Worm (Caenorhabditis elegans) whole organism, L4/young adult: ENCODE data around the gene W04H10.2.
"Not testable (repeated sequence)": the region's sequence is repeated elsewhere in the genome, so short reads cannot be mapped to it uniquely, and the experiment has no call there.

Experiments used
- W03F9.2 ChIP-seq: fragments of 150-350 bp; optimal IDR thresholded peaks from 2 replicates; lab custom pipeline; 2014; ENCODE audit warnings: missing biosample characterization, missing genetic modification characterization
- dao-5 ChIP-seq: sonication (generic microtip); optimal IDR thresholded peaks from 2 replicates; lab custom pipeline; 2016; ENCODE audit warnings: missing genotype, missing genetic modification characterization, moderate library complexity, missing compliant biosample characterization
- him-1 ChIP-seq: sonication (generic microtip); optimal IDR thresholded peaks from 2 replicates; lab custom pipeline; 2016; ENCODE audit warnings: missing genotype, missing genetic modification reagents, missing genetic modification characterization, missing compliant biosample characterization

W04H10.2 gene

ce11 chrII:596702-597101 lies 8.7 kb upstream of the W04H10.2 start:
- TF ChIP-seq dao-5 (tag; lab: Kevin White, UChicago) (no peak), him-1 (tag; lab: Kevin White, UChicago) (no peak), W03F9.2 (no peak)

ce11 chrII:601305-601704 lies 4.1 kb upstream of the W04H10.2 start:
- no peak for TF ChIP-seq W03F9.2
- TF ChIP-seq him-1 (tag; lab: Kevin White, UChicago): no peak
- TF ChIP-seq dao-5 (tag; lab: Kevin White, UChicago): no peak

ce11 chrII:602020-602419 lies 3.3 kb upstream of the W04H10.2 start, which contains the start of gene nhl-3:
TSS of gene nhl-3 (minus strand) at chrII:602120.
- no peak for TF ChIP-seq W03F9.2

- TF ChIP-seq him-1 (tag; lab: Kevin White, UChicago) (no peak), W03F9.2 (no peak)
Measured at ce11 chrII:602969-603368, 2.4 kb upstream of the W04H10.2 start.

- TF ChIP-seq dao-5 (tag; lab: Kevin White, UChicago): no peak
- TF ChIP-seq W03F9.2: no peak
- no peak for TF ChIP-seq him-1 (tag; lab: Kevin White, UChicago)
Measured at ce11 chrII:606033-606432, 666 bp downstream of the W04H10.2 start, which contains the start of gene W04H10.5. TSS of gene W04H10.5 (plus strand) at chrII:606333.

- TF ChIP-seq him-1 (tag; lab: Kevin White, UChicago) (no peak), W03F9.2 (no peak), dao-5 (tag; lab: Kevin White, UChicago) (no peak)
Measured at ce11 chrII:608341-608740, 3.0 kb downstream of the W04H10.2 start, which contains the start of gene W04H10.6. TSS of gene W04H10.6 (minus strand) at chrII:608441.

- TF ChIP-seq W03F9.2 (no peak), him-1 (tag; lab: Kevin White, UChicago) (no peak)
Measured at ce11 chrII:608757-609156, 3.4 kb downstream of the W04H10.2 start, which contains the start of gene W04H10.1. TSS of gene W04H10.1 (plus strand) at chrII:609057.

- TF ChIP-seq him-1 (tag; lab: Kevin White, UChicago); dao-5 (tag; lab: Kevin White, UChicago); W03F9.2: not testable (repeated sequence)
Measured at ce11 chrII:612361-612760, 7.0 kb downstream of the W04H10.2 start, which contains the start of gene clec-118. TSS of gene clec-118 (minus strand) at chrII:612461.

ce11 chrII:614701-615100 lies 9.3 kb downstream of the W04H10.2 start:
- TF ChIP-seq dao-5 (tag; lab: Kevin White, UChicago) (no peak), W03F9.2 (no peak), him-1 (tag; lab: Kevin White, UChicago) (no peak)

- TF ChIP-seq him-1 (tag; lab: Kevin White, UChicago): no peak
- TF ChIP-seq W03F9.2: no peak
- no peak for TF ChIP-seq dao-5 (tag; lab: Kevin White, UChicago)
Measured at ce11 chrII:621141-621540, 15.8 kb downstream of the W04H10.2 start.

ce11 chrII:622478-622877 lies 17.1 kb downstream of the W04H10.2 start:
- TF ChIP-seq dao-5 (tag; lab: Kevin White, UChicago): no peak

- TF ChIP-seq him-1 (tag; lab: Kevin White, UChicago) (no peak), dao-5 (tag; lab: Kevin White, UChicago) (no peak), W03F9.2 (no peak)
Measured at ce11 chrII:624443-624842, 19.1 kb downstream of the W04H10.2 start, which contains the start of gene T04B8.5. TSS of gene T04B8.5 (minus strand) at chrII:624543.

ce11 chrII:625926-626325 lies 20.6 kb downstream of the W04H10.2 start:
- no peak for TF ChIP-seq W03F9.2
- no peak for TF ChIP-seq dao-5 (tag; lab: Kevin White, UChicago)
- TF ChIP-seq him-1 (tag; lab: Kevin White, UChicago): no peak

ce11 chrII:627205-627604 lies 21.8 kb downstream of the W04H10.2 start, which contains the start of gene arrd-1:
TSS of gene arrd-1 (plus strand) at chrII:627505.
- TF ChIP-seq him-1 (tag; lab: Kevin White, UChicago) (no peak), W03F9.2 (no peak), dao-5 (tag; lab: Kevin White, UChicago) (no peak)

- TF ChIP-seq dao-5 (tag; lab: Kevin White, UChicago): no peak
- TF ChIP-seq W03F9.2: no peak
- TF ChIP-seq him-1 (tag; lab: Kevin White, UChicago): no peak
Measured at ce11 chrII:627913-628312, 22.5 kb downstream of the W04H10.2 start.
